Worm (Caenorhabditis elegans) whole organism, L1 larva: ENCODE measurements around the gene air-1.

Source experiments
- aly-2 ChIP-seq: fragments of 150-350 bp; optimal IDR thresholded peaks from 2 replicates; lab custom pipeline; 2014; ENCODE audit warnings: missing biosample characterization, missing genetic modification characterization
- ama-1 ChIP-seq: fragments of 150-350 bp; optimal IDR thresholded peaks from 2 replicates; lab custom pipeline; 2014
- fkh-10 ChIP-seq: sonication (generic microtip); optimal IDR thresholded peaks from 2 replicates; lab custom pipeline; 2017; ENCODE audit warnings: missing biosample characterization, missing genetic modification reagents, missing genetic modification characterization
- fos-1 ChIP-seq: fragments of 150-350 bp; optimal IDR thresholded peaks from 2 replicates; lab custom pipeline; 2014; ENCODE audit warnings: missing biosample characterization, missing genetic modification characterization
- isw-1 ChIP-seq: fragments of 200-800 bp; sonication (Bioruptor generic); IDR thresholded peaks from 2 replicates; pipeline ENCODE4 v1.3.6; 2022; ENCODE audit warnings: missing genetic modification characterization, missing compliant biosample characterization
- nhr-11 ChIP-seq: fragments of 150-350 bp; optimal IDR thresholded peaks from 2 replicates; lab custom pipeline; 2014; ENCODE audit warnings: missing biosample characterization, missing genetic modification characterization
- nhr-237 ChIP-seq: fragments of 150-350 bp; optimal IDR thresholded peaks from 2 replicates; lab custom pipeline; 2014; ENCODE audit warnings: missing biosample characterization, missing genetic modification characterization
- nhr-77 ChIP-seq: fragments of 150-350 bp; optimal IDR thresholded peaks from 2 replicates; lab custom pipeline; 2014; ENCODE audit warnings: missing biosample characterization, missing genetic modification characterization
- nhr-84 ChIP-seq: sonication (generic microtip); optimal IDR thresholded peaks from 2 replicates; lab custom pipeline; 2017; ENCODE audit warnings: missing biosample characterization, missing genetic modification characterization
- sox-4 ChIP-seq: sonication (generic microtip); optimal IDR thresholded peaks from 2 replicates; lab custom pipeline; 2016; ENCODE audit warnings: missing genetic modification characterization, missing compliant biosample characterization
- sptf-1 ChIP-seq: fragments of 150-350 bp; optimal IDR thresholded peaks from 2 replicates; lab custom pipeline; 2014; ENCODE audit warnings: missing biosample characterization, missing genetic modification characterization
- xbp-1 ChIP-seq: sonication (generic microtip); optimal IDR thresholded peaks from 2 replicates; lab custom pipeline; 2016; ENCODE audit warnings: missing genetic modification characterization, missing compliant biosample characterization
- ztf-4 ChIP-seq: fragments of 150-350 bp; optimal IDR thresholded peaks from 2 replicates; lab custom pipeline; 2014; ENCODE audit warnings: missing biosample characterization, missing genetic modification characterization

DNA sequence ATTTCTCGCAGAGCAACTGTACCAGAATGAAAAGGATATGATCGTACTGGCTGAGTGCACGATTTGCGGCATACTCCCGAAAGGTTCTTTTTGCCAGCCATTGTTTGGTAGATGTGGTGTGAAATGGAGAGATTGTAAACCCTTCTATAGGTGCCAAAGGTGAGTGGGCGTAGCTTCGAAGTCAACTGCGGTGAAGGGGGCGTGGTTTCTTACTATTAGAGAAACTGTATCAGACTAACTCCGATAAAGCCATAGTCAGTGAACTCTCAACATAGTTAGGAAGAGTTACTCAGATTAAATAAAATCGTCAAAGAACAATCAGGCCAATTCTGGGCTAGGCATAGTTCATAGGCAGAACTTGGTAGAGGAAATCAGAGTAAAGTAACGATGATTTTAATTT, 43.9 kb upstream of the air-1 start, which contains the start of gene F20D6.9:
- TF ChIP-seq ama-1 (lab: Kevin White, UChicago) (no peak), isw-1 (GFP tag; lab: Robert Waterston, UW) (no peak), nhr-77 (tag; lab: Kevin White, UChicago) (no peak), ztf-4 (tag; lab: Kevin White, UChicago) (no peak), sptf-1 (no peak), sox-4 (tag; lab: Kevin White, UChicago) (no peak), xbp-1 (tag; lab: Kevin White, UChicago) (no peak), fos-1 (no peak), fkh-10 (GFP tag; lab: Kevin White, UChicago) (no peak), nhr-84 (no peak), nhr-11 (tag; lab: Kevin White, UChicago) (no peak), aly-2 (tag; lab: Kevin White, UChicago) (no peak), nhr-237 (tag; lab: Kevin White, UChicago) (no peak)
